Worm (Caenorhabditis elegans): Measurements from ENCODE around the gene clec-151.

clec-151 gene

DNA sequence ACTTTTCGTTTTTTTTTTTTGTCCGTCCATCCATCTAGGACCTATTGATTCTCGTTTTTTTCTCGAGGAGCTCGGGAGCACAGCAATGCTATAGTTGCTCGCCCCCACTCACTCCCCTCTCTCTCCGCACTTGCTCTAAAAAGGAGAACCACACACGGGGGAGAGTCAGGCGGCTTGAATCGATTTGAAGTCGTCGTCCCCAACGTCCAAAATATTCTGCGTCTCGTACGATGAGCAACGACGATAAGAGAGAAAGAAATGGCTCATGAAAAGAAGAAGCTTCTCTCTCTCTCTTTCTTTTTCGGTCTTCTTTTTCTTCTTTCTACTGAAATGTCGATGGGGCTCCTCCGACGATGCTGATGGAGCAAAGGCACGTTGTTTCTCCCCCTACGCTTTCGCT is 28.1 kb downstream of the clec-151 start:
- peak; percentile 53 for TF ChIP-seq swsn-7 (tag; optimal IDR thresholded peaks at IDR 0.05)
- TF ChIP-seq hlh-17 (GFP tag; optimal IDR thresholded peaks at IDR 0.05; ENCODE audit: borderline replicate concordance): no peak
- TF ChIP-seq nhr-19 (GFP tag; conservative IDR thresholded peaks at IDR 0.05): 0 out of 2 replicates have a peak, but pooled peaks have one; percentile 3
- TF ChIP-seq lir-3 (tag; optimal IDR thresholded peaks at IDR 0.05; ENCODE audit: poor library complexity): no peak
- TF ChIP-seq zip-4 (GFP tag; optimal IDR thresholded peaks at IDR 0.05): no peak
- no peak for TF ChIP-seq pqm-1 (tag; optimal IDR thresholded peaks at IDR 0.05)
- peak; percentile 36 for TF ChIP-seq skn-1 (tag; optimal IDR thresholded peaks at IDR 0.05)
- TF ChIP-seq lin-14 (GFP tag; optimal IDR thresholded peaks at IDR 0.05): peak; percentile 92
- no peak for TF ChIP-seq nhr-20 (tag; optimal IDR thresholded peaks at IDR 0.05)
- TF ChIP-seq ceh-82 (tag; optimal IDR thresholded peaks at IDR 0.05): peak; percentile 51 to 67 (median 53)
- TF ChIP-seq fkh-10 (GFP tag; optimal IDR thresholded peaks at IDR 0.05): peak; percentile 38
- no peak for TF ChIP-seq Y116A8C.19 (tag; optimal IDR thresholded peaks at IDR 0.05; ENCODE audit: borderline replicate concordance)
- no peak for TF ChIP-seq fos-1 (tag; optimal IDR thresholded peaks at IDR 0.05)
- TF ChIP-seq pax-3 (tag; optimal IDR thresholded peaks at IDR 0.05): peak; percentile 36
- TF ChIP-seq C16A3.4 (tag; optimal IDR thresholded peaks at IDR 0.05): no peak
- TF ChIP-seq jun-1 (tag; optimal IDR thresholded peaks at IDR 0.05): no peak
- no peak for TF ChIP-seq ces-1 (GFP tag; optimal IDR thresholded peaks at IDR 0.05)
- no peak for TF ChIP-seq C34B4.2 (tag; optimal IDR thresholded peaks at IDR 0.05)
- no peak for TF ChIP-seq ets-5 (GFP tag; IDR thresholded peaks at IDR 0.05)
- peak; percentile 25 for TF ChIP-seq ceh-63 (GFP tag; optimal IDR thresholded peaks at IDR 0.05)
- TF ChIP-seq ceh-88 (GFP tag; IDR thresholded peaks at IDR 0.05): no peak
- TF ChIP-seq unc-30 (tag; optimal IDR thresholded peaks at IDR 0.05): no peak
- no peak for TF ChIP-seq egl-27 (tag; optimal IDR thresholded peaks at IDR 0.05)
- no peak for TF ChIP-seq nhr-12 (tag; optimal IDR thresholded peaks at IDR 0.05)
- TF ChIP-seq efl-3 (GFP tag; optimal IDR thresholded peaks at IDR 0.05): no peak
- no peak for TF ChIP-seq hpl-2 (GFP tag; optimal IDR thresholded peaks at IDR 0.05)
- TF ChIP-seq unc-86 (tag; optimal IDR thresholded peaks at IDR 0.05): peak; percentile 64
- TF ChIP-seq vab-15 (tag; optimal IDR thresholded peaks at IDR 0.05): no peak
- peak; percentile 58 for TF ChIP-seq snu-23 (GFP tag; optimal IDR thresholded peaks at IDR 0.05)
- peak; percentile 62 for TF ChIP-seq tbx-2 (tag; optimal IDR thresholded peaks at IDR 0.05)
- TF ChIP-seq lin-15B (tag; optimal IDR thresholded peaks at IDR 0.05): no peak
- TF ChIP-seq mab-9 (GFP tag; IDR thresholded peaks at IDR 0.05): 0 out of 2 replicates have a peak, but pooled peaks have one; percentile 8
- TF ChIP-seq snpc-4 (tag; optimal IDR thresholded peaks at IDR 0.05): no peak
- TF ChIP-seq efl-1 (optimal IDR thresholded peaks at IDR 0.05): peak; percentile 31 to 40
- peak in 1 of 2 experiments; percentile 11 for TF ChIP-seq efl-1 (GFP tag; optimal IDR thresholded peaks at IDR 0.05 in 1 of 2)
- no peak for TF ChIP-seq lin-39 (tag; optimal IDR thresholded peaks at IDR 0.05)
- no peak for TF ChIP-seq ceh-8 (GFP tag; optimal IDR thresholded peaks at IDR 0.05)
- TF ChIP-seq nhr-28 (tag; optimal IDR thresholded peaks at IDR 0.05): no peak
- no peak for TF ChIP-seq nhr-11 (tag; optimal IDR thresholded peaks at IDR 0.05)
- no peak for TF ChIP-seq ceh-90 (tag; optimal IDR thresholded peaks at IDR 0.05)
- no peak for TF ChIP-seq dsc-1 (tag; optimal IDR thresholded peaks at IDR 0.05)
- no peak for TF ChIP-seq nhr-84 (tag; optimal IDR thresholded peaks at IDR 0.05)
- TF ChIP-seq sptf-1 (tag; optimal IDR thresholded peaks at IDR 0.05): no peak
- TF ChIP-seq hlh-4 (tag; optimal IDR thresholded peaks at IDR 0.05): no peak
- no peak for TF ChIP-seq fkh-4 (tag; optimal IDR thresholded peaks at IDR 0.05; ENCODE audit: borderline replicate concordance)
- peak in 1 of 2 experiments; percentile 65 for TF ChIP-seq lsy-2 (tag; optimal IDR thresholded peaks at IDR 0.05)
- peak; percentile 67 for TF ChIP-seq nhr-47 (tag; optimal IDR thresholded peaks at IDR 0.05)
- TF ChIP-seq mef-2 (tag; optimal IDR thresholded peaks at IDR 0.05): no peak
- TF ChIP-seq alr-1 (tag; optimal IDR thresholded peaks at IDR 0.05; ENCODE audit: borderline replicate concordance): no peak
- TF ChIP-seq nhr-90 (tag; optimal IDR thresholded peaks at IDR 0.05; ENCODE audit: poor library complexity): no peak
- TF ChIP-seq elt-3 (tag; optimal IDR thresholded peaks at IDR 0.05): no peak
- no peak for TF ChIP-seq egl-13 (tag; optimal IDR thresholded peaks at IDR 0.05)
- TF ChIP-seq lin-13 (GFP tag; optimal IDR thresholded peaks at IDR 0.05): no peak

Data from whole organism, L1 larva.